Worm (Caenorhabditis elegans) whole organism, late embryonic: Measurements from ENCODE around the gene aqp-3.
A peak's percentile ranks its signal among the peaks of the same experiment; 100 is the strongest.

Experiments
- C08G9.2 ChIP-seq: sonication (generic microtip); optimal IDR thresholded peaks from 2 replicates; lab custom pipeline; 2016; ENCODE audit warnings: mild to moderate bottlenecking, missing genetic modification characterization, moderate library complexity, missing compliant biosample characterization
- F13H6.1 ChIP-seq: sonication (generic microtip); optimal IDR thresholded peaks from 2 replicates; lab custom pipeline; 2016; ENCODE audit warnings: missing genetic modification characterization, missing compliant biosample characterization
- Y22D7AL.16 ChIP-seq: sonication (generic microtip); optimal IDR thresholded peaks from 2 replicates; lab custom pipeline; 2016; ENCODE audit warnings: missing genetic modification characterization, missing compliant biosample characterization
- ama-1 ChIP-seq: fragments of 150-350 bp; optimal IDR thresholded peaks from 2 replicates; lab custom pipeline; 2014
- ceh-14 ChIP-seq: sonication (generic microtip); optimal IDR thresholded peaks from 2 replicates; lab custom pipeline; 2016; ENCODE audit warnings: missing genotype, missing genetic modification characterization, missing compliant biosample characterization
- ceh-18 ChIP-seq: sonication (generic microtip); optimal IDR thresholded peaks from 2 replicates; lab custom pipeline; 2016; ENCODE audit warnings: missing genetic modification characterization, missing compliant biosample characterization
- ceh-19 ChIP-seq: fragments of 200-800 bp; sonication (Bioruptor generic); optimal IDR thresholded peaks from 2 replicates; lab custom pipeline; 2018; ENCODE audit warnings: mild to moderate bottlenecking, missing genetic modification characterization, missing compliant biosample characterization
- ceh-2 ChIP-seq: sonication (generic microtip); optimal IDR thresholded peaks from 2 replicates; lab custom pipeline; 2016; ENCODE audit warnings: missing genotype, missing genetic modification characterization, missing compliant biosample characterization
- ceh-45 ChIP-seq: fragments of 200-800 bp; sonication (Bioruptor generic); IDR thresholded peaks from 2 replicates; pipeline ENCODE4 v1.3.6; 2022; ENCODE audit warnings: missing genetic modification reagents, missing genetic modification characterization, missing compliant biosample characterization
- ceh-48 ChIP-seq: sonication (generic microtip); optimal IDR thresholded peaks from 2 replicates; lab custom pipeline; 2016; ENCODE audit warnings: missing genetic modification characterization, inconsistent platforms, missing compliant biosample characterization
- che-1 ChIP-seq: sonication (generic microtip); optimal IDR thresholded peaks from 2 replicates; lab custom pipeline; 2016; ENCODE audit warnings: mild to moderate bottlenecking, missing genetic modification characterization, missing compliant biosample characterization
- elt-2 ChIP-seq: sonication (generic microtip); optimal IDR thresholded peaks from 2 replicates; lab custom pipeline; 2016; ENCODE audit warnings: missing genetic modification reagents, missing genetic modification characterization, missing compliant biosample characterization
- elt-4 ChIP-seq: sonication (generic microtip); optimal IDR thresholded peaks from 2 replicates; lab custom pipeline; 2016; ENCODE audit warnings: missing genetic modification characterization, missing compliant biosample characterization
- fax-1 ChIP-seq: sonication (generic microtip); optimal IDR thresholded peaks from 2 replicates; lab custom pipeline; 2016; ENCODE audit warnings: missing genotype, missing genetic modification characterization, missing compliant biosample characterization
- hlh-13 ChIP-seq: fragments of 200-800 bp; sonication (Bioruptor generic); optimal IDR thresholded peaks from 2 replicates; lab custom pipeline; 2018; ENCODE audit warnings: mild to moderate bottlenecking, missing genetic modification characterization, missing compliant biosample characterization
- hlh-15 ChIP-seq: sonication (generic microtip); optimal IDR thresholded peaks from 2 replicates; lab custom pipeline; 2016; ENCODE audit warnings: missing genetic modification characterization, missing compliant biosample characterization
- hlh-30 ChIP-seq: sonication (generic microtip); optimal IDR thresholded peaks from 2 replicates; lab custom pipeline; 2017; ENCODE audit warnings: antibody characterized with exemption, missing genetic modification characterization, missing compliant biosample characterization; ENCODE audit not compliant: insufficient read depth
- hlh-8 ChIP-seq: sonication (generic microtip); optimal IDR thresholded peaks from 2 replicates; lab custom pipeline; 2016; ENCODE audit warnings: missing genotype, missing genetic modification characterization, missing compliant biosample characterization
- lin-11 ChIP-seq: fragments of 200-800 bp; sonication (Bioruptor generic); optimal IDR thresholded peaks from 2 replicates; lab custom pipeline; 2018; ENCODE audit warnings: mild to moderate bottlenecking, missing genetic modification characterization, missing compliant biosample characterization
- mec-3 ChIP-seq: sonication (generic microtip); optimal IDR thresholded peaks from 2 replicates; lab custom pipeline; 2016; ENCODE audit warnings: borderline replicate concordance, missing genetic modification characterization, missing compliant biosample characterization
- nhr-11 ChIP-seq: fragments of 150-350 bp; optimal IDR thresholded peaks from 2 replicates; lab custom pipeline; 2014; ENCODE audit warnings: missing biosample characterization, missing genetic modification characterization
- npax-4 ChIP-seq: sonication (generic microtip); optimal IDR thresholded peaks from 2 replicates; lab custom pipeline; 2016; ENCODE audit warnings: missing genetic modification characterization, missing compliant biosample characterization
- odd-2 ChIP-seq: sonication (generic microtip); optimal IDR thresholded peaks from 2 replicates; lab custom pipeline; 2017; ENCODE audit warnings: antibody characterized with exemption, mild to moderate bottlenecking, missing genetic modification characterization, missing compliant biosample characterization
- pag-3 ChIP-seq: sonication (generic microtip); optimal IDR thresholded peaks from 2 replicates; lab custom pipeline; 2016; ENCODE audit warnings: missing compliant biosample characterization, missing genetic modification characterization, borderline replicate concordance
- pros-1 ChIP-seq: fragments of 150-350 bp; optimal IDR thresholded peaks from 2 replicates; lab custom pipeline; 2014; ENCODE audit warnings: missing biosample characterization, missing genetic modification reagents, missing genetic modification characterization
- ref-2 ChIP-seq: sonication (generic microtip); optimal IDR thresholded peaks from 2 replicates; lab custom pipeline; 2016; ENCODE audit warnings: missing genetic modification characterization, missing compliant biosample characterization
- rnt-1 ChIP-seq: sonication (generic microtip); optimal IDR thresholded peaks from 2 replicates; lab custom pipeline; 2016; ENCODE audit warnings: missing genetic modification characterization, missing compliant biosample characterization
- sdc-2 ChIP-seq: sonication (generic microtip); optimal IDR thresholded peaks from 2 replicates; lab custom pipeline; 2016; ENCODE audit warnings: missing genotype, missing genetic modification characterization, missing compliant biosample characterization
- tbx-2 ChIP-seq: sonication (generic microtip); optimal IDR thresholded peaks from 2 replicates; lab custom pipeline; 2016; ENCODE audit warnings: missing genetic modification characterization, missing compliant biosample characterization
- ttx-3 ChIP-seq: sonication (generic microtip); optimal IDR thresholded peaks from 2 replicates; lab custom pipeline; 2016; ENCODE audit warnings: missing genetic modification reagents, missing genetic modification characterization, missing compliant biosample characterization
- unc-3 ChIP-seq, 2 experiments: fragments of 200-800 bp in 1 of 2; sonication (Bioruptor generic) in 1 of 2; sonication (generic microtip) in 1 of 2; conservative IDR thresholded peaks in 1 of 2; optimal IDR thresholded peaks in 1 of 2; 2 replicates each; pipeline versions ENCODE4 v1.3.6 to Lab custom; 2016 to 2022; ENCODE audit warnings: missing compliant biosample characterization in 2 of 2, missing genetic modification characterization in 2 of 2, missing genetic modification reagents in 1 of 2
- unc-55 ChIP-seq: sonication (generic microtip); optimal IDR thresholded peaks from 2 replicates; lab custom pipeline; 2017; ENCODE audit warnings: missing biosample characterization, missing genetic modification reagents, missing genetic modification characterization
- unc-86 ChIP-seq: sonication (generic microtip); optimal IDR thresholded peaks from 2 replicates; lab custom pipeline; 2016; ENCODE audit warnings: missing genetic modification characterization, missing compliant biosample characterization
- ztf-16 ChIP-seq: sonication (generic microtip); optimal IDR thresholded peaks from 2 replicates; lab custom pipeline; 2017; ENCODE audit warnings: missing genetic modification characterization, missing compliant biosample characterization

Gene aqp-3

DNA sequence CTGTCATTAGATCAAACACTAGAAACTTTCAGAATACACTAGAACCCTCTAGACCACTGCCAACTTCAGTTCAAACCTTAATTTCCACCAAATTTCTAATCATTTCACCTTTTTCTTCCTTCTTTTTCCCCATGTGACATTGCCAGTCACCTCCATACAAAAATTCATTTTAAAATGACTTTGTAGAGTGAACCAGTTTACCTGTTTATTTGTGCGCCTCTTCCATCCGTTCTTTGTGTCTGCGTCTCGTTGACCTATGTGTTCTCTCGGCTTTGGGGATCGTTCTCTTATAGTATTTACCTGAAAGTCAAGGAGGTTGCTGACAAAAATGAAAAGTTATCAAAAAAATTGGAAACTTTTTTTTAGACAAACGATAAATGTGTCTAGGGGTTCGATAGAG, 14.4 kb upstream of the aqp-3 start:
- no peak for TF ChIP-seq ceh-45 (GFP tag; lab: Robert Waterston, UW)
- TF ChIP-seq ceh-14 (tag; lab: Kevin White, UChicago): no peak
- no peak for TF ChIP-seq pros-1 (tag; lab: Kevin White, UChicago)
- no peak for TF ChIP-seq npax-4 (tag; lab: Kevin White, UChicago)
- TF ChIP-seq unc-86 (tag; lab: Kevin White, UChicago): no peak

DNA sequence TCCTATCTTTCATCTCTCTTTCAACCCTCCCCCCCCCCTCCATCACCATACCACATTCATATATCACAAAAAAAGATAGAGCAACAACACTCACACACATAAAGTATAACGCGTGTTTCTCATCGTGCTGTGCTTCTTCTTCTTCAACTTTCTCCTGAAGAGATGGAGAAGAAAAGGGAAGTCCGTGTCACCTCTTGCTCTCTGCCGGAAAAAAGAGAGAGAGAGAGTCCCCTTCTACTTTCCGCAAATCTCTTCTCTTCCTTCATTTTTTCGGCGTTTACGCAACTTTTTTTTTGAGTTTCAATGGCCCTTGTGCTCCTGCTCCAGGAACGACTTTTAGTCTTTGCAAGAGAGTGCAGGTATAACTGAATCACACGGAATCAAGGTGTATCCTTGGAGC, 13.4 kb upstream of the aqp-3 start:
- no peak for TF ChIP-seq ztf-16 (tag; lab: Kevin White, UChicago)
- TF ChIP-seq F13H6.1 (tag; lab: Kevin White, UChicago): no peak
- TF ChIP-seq ceh-18 (tag; lab: Kevin White, UChicago): peak; percentile 49
- TF ChIP-seq hlh-30 (tag; lab: Kevin White, UChicago): no peak
- TF ChIP-seq nhr-11: no peak
- TF ChIP-seq unc-55 (GFP tag; lab: Kevin White, UChicago): no peak
- TF ChIP-seq ttx-3 (tag; lab: Kevin White, UChicago): no peak

DNA sequence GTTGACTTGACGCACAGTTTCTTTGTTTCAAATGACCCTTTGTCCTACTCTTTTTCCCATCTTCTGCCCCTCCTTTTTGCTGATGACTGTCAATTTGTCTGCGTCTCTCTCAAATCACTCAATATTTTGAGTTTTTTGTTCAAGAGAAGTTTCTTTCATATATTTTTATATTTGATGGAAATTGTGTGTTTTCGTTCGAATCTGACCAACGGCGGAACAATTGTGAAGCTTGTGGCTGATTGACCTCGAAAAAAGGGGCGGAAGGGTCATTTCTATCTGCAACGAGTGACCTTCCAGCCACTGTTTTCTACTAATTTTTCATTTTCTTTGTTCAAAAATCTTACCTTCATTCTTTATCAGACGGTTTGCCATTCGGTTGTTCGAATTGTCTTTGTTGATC, 12.4 kb upstream of the aqp-3 start:
- TF ChIP-seq ceh-48: no peak
- TF ChIP-seq pag-3 (tag; lab: Kevin White, UChicago): no peak
- no peak for TF ChIP-seq tbx-2
- TF ChIP-seq hlh-15 (tag; lab: Kevin White, UChicago): no peak
- TF ChIP-seq elt-2 (tag; lab: Kevin White, UChicago): no peak
- TF ChIP-seq hlh-8 (tag; lab: Kevin White, UChicago): no peak
- TF ChIP-seq ama-1 (lab: Kevin White, UChicago): no peak
- no peak for TF ChIP-seq lin-11 (tag; lab: Kevin White, UChicago)

DNA sequence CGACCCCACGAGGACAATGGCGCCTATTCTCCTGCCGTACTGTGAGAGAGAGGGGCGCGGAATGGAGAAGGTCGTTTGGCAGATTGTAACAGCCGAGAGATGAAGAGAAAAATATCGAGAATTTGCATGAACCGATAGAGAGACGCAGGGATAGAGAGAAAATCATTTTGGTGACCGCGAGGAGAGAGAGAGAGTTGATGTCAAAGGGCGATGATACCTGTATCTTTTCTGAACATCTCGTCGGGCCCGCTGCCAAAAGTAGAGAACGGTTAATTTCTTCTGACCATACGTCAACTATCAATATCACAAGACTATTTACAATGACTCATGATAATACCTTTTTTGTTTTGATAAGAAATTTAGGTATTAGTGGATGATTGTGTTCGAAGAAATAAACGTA, 9.7 kb upstream of the aqp-3 start:
- TF ChIP-seq Y22D7AL.16 (tag; lab: Kevin White, UChicago) (no peak), elt-2 (tag; lab: Kevin White, UChicago) (peak; percentile 72)

DNA sequence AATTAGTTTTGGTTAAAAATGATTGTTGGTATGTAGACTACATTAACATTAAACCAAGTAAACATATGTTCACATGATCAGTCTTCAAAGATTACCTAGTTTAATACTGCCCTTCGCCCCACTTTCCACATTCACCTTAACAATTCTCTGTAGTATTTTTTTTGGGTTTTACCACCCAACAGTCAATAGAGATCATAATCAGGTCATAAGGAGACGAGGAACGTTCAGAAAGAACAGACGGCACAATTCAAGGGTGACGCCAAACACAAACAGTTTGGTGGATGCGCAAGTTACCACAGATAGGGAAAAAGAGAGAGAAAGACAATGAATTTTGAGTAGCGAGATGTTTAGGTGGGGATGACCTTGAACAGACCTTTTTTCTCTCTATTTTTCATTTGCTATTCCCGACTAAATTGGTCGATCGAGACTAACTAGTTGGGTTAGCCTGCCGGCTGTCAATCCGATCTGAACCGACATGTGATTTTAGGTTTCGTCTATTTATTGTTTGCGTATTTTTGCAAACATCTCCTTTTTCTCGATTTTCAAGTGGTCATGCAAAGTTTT, 5.5 kb upstream of the aqp-3 start:
- no peak for TF ChIP-seq elt-4 (tag; lab: Kevin White, UChicago)
- no peak for TF ChIP-seq hlh-13 (GFP tag; lab: Kevin White, UChicago)
- no peak for TF ChIP-seq rnt-1
- no peak for TF ChIP-seq pros-1 (tag; lab: Kevin White, UChicago)
- no peak for TF ChIP-seq nhr-11
- TF ChIP-seq mec-3 (tag; lab: Kevin White, UChicago): no peak
- TF ChIP-seq sdc-2 (tag; lab: Kevin White, UChicago): no peak
- TF ChIP-seq C08G9.2: no peak
- no peak for TF ChIP-seq Y22D7AL.16 (tag; lab: Kevin White, UChicago)
- no peak for TF ChIP-seq ref-2 (tag; lab: Kevin White, UChicago)
- no peak for TF ChIP-seq ceh-19
- TF ChIP-seq ceh-18 (tag; lab: Kevin White, UChicago): no peak
- no peak for TF ChIP-seq ceh-2
- TF ChIP-seq unc-3 (GFP tag; conservative IDR thresholded peaks at IDR 0.05; lab: Robert Waterston, UW): no peak
- no peak for TF ChIP-seq unc-3 (tag; optimal IDR thresholded peaks at IDR 0.05; lab: Kevin White, UChicago)
- TF ChIP-seq che-1: no peak
- TF ChIP-seq odd-2 (tag; lab: Kevin White, UChicago): no peak
- TF ChIP-seq fax-1 (tag; lab: Kevin White, UChicago): no peak
